Worm (Caenorhabditis elegans): ENCODE results near the gene B0496.1.

B0496.1 gene

DNA sequence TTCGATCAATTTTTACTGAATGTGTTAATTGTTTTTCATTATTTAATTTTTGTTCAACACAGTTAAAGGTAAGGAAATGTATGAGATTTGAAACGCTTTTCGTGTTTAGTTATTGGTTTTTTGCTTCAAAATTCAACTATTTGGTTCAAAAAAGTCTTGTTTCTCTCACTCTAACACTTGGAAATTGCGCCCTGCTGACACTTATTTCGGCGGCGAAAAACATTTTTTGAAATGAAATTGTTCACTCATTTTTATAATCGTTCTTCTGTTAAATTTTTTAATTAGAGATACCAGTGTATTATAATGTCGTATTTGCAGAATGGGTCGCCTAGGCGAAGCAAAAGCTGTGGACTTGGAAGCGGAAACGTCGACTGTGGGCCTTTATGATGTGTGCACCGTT lies 32.0 kb downstream of the B0496.1 start, which contains the start of gene rod-1 (continued):
- TF ChIP-seq nhr-77 (tag; optimal IDR thresholded peaks at IDR 0.05) (no peak), C16A3.4 (tag; optimal IDR thresholded peaks at IDR 0.05) (no peak), nhr-84 (tag; optimal IDR thresholded peaks at IDR 0.05) (no peak), isw-1 (GFP tag; IDR thresholded peaks at IDR 0.05) (no peak), lin-35 (GFP tag; optimal IDR thresholded peaks at IDR 0.05) (peak; percentile 63 to 89), lir-3 (tag; optimal IDR thresholded peaks at IDR 0.05; ENCODE audit: poor library complexity) (no peak), unc-30 (tag; optimal IDR thresholded peaks at IDR 0.05) (no peak), ceh-88 (GFP tag; IDR thresholded peaks at IDR 0.05) (no peak), dpl-1 (GFP tag; optimal IDR thresholded peaks at IDR 0.05) (peak; percentile 31 to 84 (median 73)), unc-98 (GFP tag; IDR thresholded peaks at IDR 0.05) (no peak), skn-1 (tag; optimal IDR thresholded peaks at IDR 0.05) (peak; percentile 3)

DNA sequence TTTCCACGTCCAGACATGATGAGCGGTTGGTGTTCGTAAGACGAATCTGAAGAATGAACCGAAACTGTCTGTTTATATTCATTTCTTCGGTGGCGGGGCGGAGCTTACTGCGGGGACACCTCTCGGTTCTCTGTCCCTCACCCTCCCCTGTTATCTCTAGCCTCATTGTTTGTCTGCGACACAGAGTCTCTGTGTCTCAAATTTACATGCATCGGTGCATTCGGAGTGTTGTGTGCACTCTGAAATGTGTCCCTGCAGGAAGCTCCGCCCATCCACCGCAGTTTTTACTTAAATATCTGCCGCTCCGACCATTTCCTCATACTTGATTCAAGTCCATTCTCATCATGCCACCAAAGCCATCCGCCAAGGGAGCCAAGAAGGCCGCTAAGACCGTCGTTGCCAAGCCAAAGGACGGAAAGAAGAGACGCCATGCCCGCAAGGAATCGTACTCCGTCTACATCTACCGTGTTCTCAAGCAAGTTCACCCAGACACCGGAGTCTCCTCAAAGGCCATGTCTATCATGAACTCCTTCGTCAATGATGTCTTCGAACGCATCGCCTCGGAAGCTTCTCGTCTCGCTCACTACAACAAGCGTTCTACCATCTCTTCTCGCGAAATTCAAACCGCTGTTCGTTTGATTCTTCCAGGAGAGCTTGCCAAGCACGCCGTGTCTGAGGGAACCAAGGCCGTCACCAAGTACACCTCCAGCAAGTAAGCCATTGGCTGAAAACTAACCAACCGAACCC lies 40.3 kb downstream of the B0496.1 start, which contains the start of the genes his-61 and his-62:
Gene his-61, minus strand, starts transcription at position 17 of the 747 bp plus-strand sequence.
Gene his-62, plus strand, starts transcription at position 345 of the 747 bp plus-strand sequence.
- peak; percentile 45 for TF ChIP-seq efl-1 (optimal IDR thresholded peaks at IDR 0.05)
- peak in 1 of 2 experiments; percentile 57 for TF ChIP-seq efl-1 (GFP tag; optimal IDR thresholded peaks at IDR 0.05 in 1 of 2)
- no peak for TF ChIP-seq nhr-77 (tag; optimal IDR thresholded peaks at IDR 0.05)
- no peak for TF ChIP-seq ceh-88 (GFP tag; IDR thresholded peaks at IDR 0.05)
- no peak for TF ChIP-seq alr-1 (tag; optimal IDR thresholded peaks at IDR 0.05; ENCODE audit: borderline replicate concordance)
- no peak for TF ChIP-seq elt-3 (tag; optimal IDR thresholded peaks at IDR 0.05)
- TF ChIP-seq nhr-85 (tag): peak; percentile 82
- no peak for TF ChIP-seq egl-13 (tag; optimal IDR thresholded peaks at IDR 0.05)
- no peak for TF ChIP-seq lin-13 (GFP tag; optimal IDR thresholded peaks at IDR 0.05)
- TF ChIP-seq blmp-1 (tag; optimal IDR thresholded peaks at IDR 0.05): no peak
- TF ChIP-seq aly-2 (tag; optimal IDR thresholded peaks at IDR 0.05): no peak
- TF ChIP-seq lir-3 (tag; optimal IDR thresholded peaks at IDR 0.05; ENCODE audit: poor library complexity): no peak
- TF ChIP-seq F16B12.6 (tag; optimal IDR thresholded peaks at IDR 0.05): no peak
- no peak for TF ChIP-seq hpl-2 (GFP tag; optimal IDR thresholded peaks at IDR 0.05)
- TF ChIP-seq aha-1 (tag; optimal IDR thresholded peaks at IDR 0.05): no peak
- no peak for TF ChIP-seq sox-4 (tag; optimal IDR thresholded peaks at IDR 0.05)
- TF ChIP-seq fos-1 (tag; optimal IDR thresholded peaks at IDR 0.05): no peak
- no peak; the same call in 1 of the 2 replicates for TF ChIP-seq nhr-19 (GFP tag; conservative IDR thresholded peaks at IDR 0.05)
- no peak for TF ChIP-seq pax-3 (tag; optimal IDR thresholded peaks at IDR 0.05)
- no peak for TF ChIP-seq unc-130 (tag; optimal IDR thresholded peaks at IDR 0.05)
- no peak for TF ChIP-seq ceh-8 (GFP tag; optimal IDR thresholded peaks at IDR 0.05)
- peak; percentile 25 for TF ChIP-seq snpc-4 (tag; optimal IDR thresholded peaks at IDR 0.05)
- no peak for TF ChIP-seq ces-1 (GFP tag; optimal IDR thresholded peaks at IDR 0.05)
- peak in 1 of 2 experiments; percentile 93 for TF ChIP-seq ztf-11 (tag; optimal IDR thresholded peaks at IDR 0.05)
- TF ChIP-seq sup-37 (GFP tag; optimal IDR thresholded peaks at IDR 0.05): no peak
- TF ChIP-seq nhr-71 (tag; optimal IDR thresholded peaks at IDR 0.05): peak; percentile 67
- TF ChIP-seq C16A3.4 (tag; optimal IDR thresholded peaks at IDR 0.05): no peak
- TF ChIP-seq nhr-47 (tag; optimal IDR thresholded peaks at IDR 0.05): peak; percentile 59
- no peak for TF ChIP-seq mdl-1 (tag; optimal IDR thresholded peaks at IDR 0.05)
- no peak for TF ChIP-seq skn-1 (tag; optimal IDR thresholded peaks at IDR 0.05)
- TF ChIP-seq nhr-84 (tag; optimal IDR thresholded peaks at IDR 0.05): no peak
- TF ChIP-seq mab-9 (GFP tag; IDR thresholded peaks at IDR 0.05): no peak
- TF ChIP-seq nhr-237 (tag; optimal IDR thresholded peaks at IDR 0.05): no peak
- TF ChIP-seq jun-1 (tag; optimal IDR thresholded peaks at IDR 0.05): peak; percentile 61
- peak in 1 of 2 experiments; percentile 20 for TF ChIP-seq lin-35 (GFP tag; optimal IDR thresholded peaks at IDR 0.05)
- TF ChIP-seq hlh-4 (tag; optimal IDR thresholded peaks at IDR 0.05): no peak
- no peak for TF ChIP-seq mef-2 (tag; optimal IDR thresholded peaks at IDR 0.05)
- no peak for TF ChIP-seq zip-4 (GFP tag; optimal IDR thresholded peaks at IDR 0.05)
- TF ChIP-seq unc-98 (GFP tag; IDR thresholded peaks at IDR 0.05): no peak
- TF ChIP-seq grh-1 (GFP tag; IDR thresholded peaks at IDR 0.05): peak; percentile 60
- TF ChIP-seq nhr-12 (tag; optimal IDR thresholded peaks at IDR 0.05): no peak
- TF ChIP-seq lin-39 (tag; optimal IDR thresholded peaks at IDR 0.05): no peak
- peak; percentile 13 for TF ChIP-seq efl-3 (GFP tag; optimal IDR thresholded peaks at IDR 0.05)
- TF ChIP-seq pag-3 (tag; optimal IDR thresholded peaks at IDR 0.05; ENCODE audit: borderline replicate concordance, insufficient read depth): no peak
- peak; percentile 54 for TF ChIP-seq mep-1 (tag; optimal IDR thresholded peaks at IDR 0.05)
- TF ChIP-seq snu-23 (GFP tag; optimal IDR thresholded peaks at IDR 0.05): peak; percentile 59
